Fruit fly (Drosophila melanogaster) whole organism, pupa: ENCODE measurements around the gene CG7341.

ENCODE experiments used
- CG10348 ChIP-seq: fragments of 200-800 bp; sonication (Bioruptor generic); IDR thresholded peaks from 2 replicates; pipeline ENCODE4 v1.3.6; 2022; ENCODE audit warnings: missing biosample characterization, missing genetic modification characterization
- CG12605 ChIP-seq: fragments of 200-800 bp; sonication (Bioruptor generic); IDR thresholded peaks from 2 replicates; pipeline ENCODE4 v1.3.6; 2022; ENCODE audit warnings: missing biosample characterization, missing genetic modification characterization
- CG13204 ChIP-seq: fragments of 200-800 bp; sonication (Bioruptor generic); optimal IDR thresholded peaks from 2 replicates; lab custom pipeline; 2018; ENCODE audit warnings: missing biosample characterization, mild to moderate bottlenecking, missing genetic modification characterization, moderate library complexity
- CG14655 ChIP-seq: fragments of 200-800 bp; sonication (Bioruptor generic); optimal IDR thresholded peaks from 3 replicates; lab custom pipeline; 2017; ENCODE audit warnings: mild to moderate bottlenecking, missing biosample characterization, missing genetic modification reagents, missing genetic modification characterization
- CG15710 ChIP-seq: fragments of 200-800 bp; sonication (Bioruptor generic); optimal IDR thresholded peaks from 2 replicates; lab custom pipeline; 2018; ENCODE audit warnings: missing biosample characterization, mild to moderate bottlenecking, missing genetic modification characterization, moderate library complexity
- CG17806 ChIP-seq: fragments of 200-800 bp; sonication (Bioruptor generic); optimal IDR thresholded peaks from 2 replicates; lab custom pipeline; 2018; ENCODE audit warnings: missing biosample characterization, mild to moderate bottlenecking, missing genetic modification characterization, moderate library complexity
- CG32121 ChIP-seq: fragments of 200-800 bp; sonication (Bioruptor generic); IDR thresholded peaks from 2 replicates; pipeline ENCODE4 v1.3.6; 2022; ENCODE audit warnings: missing biosample characterization, missing genetic modification characterization
- CG34367 ChIP-seq: fragments of 200-800 bp; sonication (Bioruptor generic); optimal IDR thresholded peaks from 2 replicates; lab custom pipeline; 2018; ENCODE audit warnings: missing biosample characterization, mild to moderate bottlenecking, missing genetic modification characterization
- CG4496 ChIP-seq: fragments of 200-800 bp; sonication (Bioruptor generic); IDR thresholded peaks from 3 replicates; pipeline ENCODE4 v1.3.6; 2022; ENCODE audit warnings: missing biosample characterization, missing genetic modification characterization
- CG8159 ChIP-seq: fragments of 200-800 bp; sonication (Bioruptor generic); optimal IDR thresholded peaks from 3 replicates; lab custom pipeline; 2018; ENCODE audit warnings: missing biosample characterization, mild to moderate bottlenecking, missing genetic modification characterization, moderate library complexity
- CG8301 ChIP-seq: fragments of 200-800 bp; sonication (Bioruptor generic); optimal IDR thresholded peaks from 2 replicates; lab custom pipeline; 2018; ENCODE audit warnings: missing biosample characterization, mild to moderate bottlenecking, missing genetic modification characterization
- CG9948 ChIP-seq: fragments of 200-800 bp; sonication (Bioruptor generic); optimal IDR thresholded peaks from 2 replicates; lab custom pipeline; 2018; ENCODE audit warnings: missing biosample characterization, mild to moderate bottlenecking, missing genetic modification characterization, moderate library complexity
- D1 ChIP-seq: fragments of 200-800 bp; sonication (Bioruptor generic); optimal IDR thresholded peaks from 2 replicates; lab custom pipeline; 2018; ENCODE audit warnings: missing biosample characterization, mild to moderate bottlenecking, missing genetic modification characterization, moderate library complexity
- EcR ChIP-seq: fragments of 200-800 bp; sonication (Bioruptor generic); optimal IDR thresholded peaks from 3 replicates; lab custom pipeline; 2019; ENCODE audit warnings: missing biosample characterization, missing genetic modification characterization, mild to moderate bottlenecking, moderate library complexity, missing genetic modification reagents
- Ets98B ChIP-seq: fragments of 200-800 bp; sonication (Bioruptor generic); IDR thresholded peaks from 2 replicates; pipeline ENCODE4 v1.3.6; 2022; ENCODE audit warnings: missing biosample characterization, missing genetic modification characterization
- Pif1A ChIP-seq: fragments of 200-800 bp; sonication (Bioruptor generic); optimal IDR thresholded peaks from 3 replicates; lab custom pipeline; 2016; ENCODE audit warnings: missing biosample characterization, missing genetic modification characterization
- Pif1B ChIP-seq: fragments of 200-800 bp; sonication (Bioruptor generic); optimal IDR thresholded peaks from 3 replicates; lab custom pipeline; 2016; ENCODE audit warnings: missing biosample characterization, missing genetic modification characterization
- Snoo ChIP-seq: fragments of 200-800 bp; sonication (Bioruptor generic); optimal IDR thresholded peaks from 3 replicates; lab custom pipeline; 2017; ENCODE audit warnings: missing biosample characterization, mild to moderate bottlenecking, missing genetic modification characterization, inconsistent platforms
- fd96Ca ChIP-seq: fragments of 200-800 bp; sonication (Bioruptor generic); IDR thresholded peaks from 3 replicates; pipeline ENCODE4 v1.3.6; 2022; ENCODE audit warnings: missing biosample characterization, missing genetic modification characterization
- gl ChIP-seq: fragments of 200-800 bp; sonication (Bioruptor generic); optimal IDR thresholded peaks from 2 replicates; lab custom pipeline; 2018; ENCODE audit warnings: missing biosample characterization, mild to moderate bottlenecking, missing genetic modification characterization
- rn ChIP-seq: fragments of 200-800 bp; sonication (Bioruptor generic); IDR thresholded peaks from 2 replicates; pipeline ENCODE4 v1.3.6; 2022; ENCODE audit warnings: missing biosample characterization, missing genetic modification characterization

CG7341 gene

dm6 chr3L:18077649-18078417 is 34.9 kb upstream of the CG7341 start:
- TF ChIP-seq Snoo (tag; lab: Kevin White, UChicago) (peak; percentile 74), EcR (GFP tag; lab: Kevin White, UChicago) (peak; percentile 99), CG14655 (GFP tag; lab: Kevin White, UChicago) (peak; percentile 99), CG34367 (tag; lab: Kevin White, UChicago) (peak; percentile 96), CG4496 (GFP tag; lab: Robert Waterston, UW) (peak; percentile 91), CG10348 (peak; percentile 86), fd96Ca (GFP tag; lab: Robert Waterston, UW) (peak; percentile 90), CG32121 (GFP tag; lab: Robert Waterston, UW) (peak; percentile 92), Pif1A (peak; percentile 76), CG17806 (peak; percentile 96), gl (tag; lab: Kevin White, UChicago) (peak; percentile 78), rn (peak; percentile 84), CG12605 (GFP tag; lab: Robert Waterston, UW) (peak; percentile 71), CG8159 (tag; lab: Kevin White, UChicago) (peak; percentile 99), Pif1B (peak; percentile 88), CG8301 (tag; lab: Kevin White, UChicago) (peak; percentile 96), CG15710 (tag; lab: Kevin White, UChicago) (peak; percentile 99), CG9948 (tag; lab: Kevin White, UChicago) (peak; percentile 99), D1 (tag; lab: Kevin White, UChicago) (peak; percentile 97), CG13204 (GFP tag; lab: Kevin White, UChicago) (peak; percentile 90), Ets98B (GFP tag; lab: Robert Waterston, UW) (peak; percentile 85)
- TF ChIP-seq, all 21 proteins: peak for 21

- TF ChIP-seq CG15710 (tag; lab: Kevin White, UChicago): peak; percentile 72
- TF ChIP-seq CG34367 (tag; lab: Kevin White, UChicago): peak; percentile 78
- peak; percentile 37; the same call in 1 of the 2 replicates for TF ChIP-seq rn
- TF ChIP-seq CG9948 (tag; lab: Kevin White, UChicago): peak; percentile 91
- no peak for TF ChIP-seq EcR (GFP tag; lab: Kevin White, UChicago)
- 0 out of 2 replicates have a peak, but pooled peaks have one; percentile 9 for TF ChIP-seq Ets98B (GFP tag; lab: Robert Waterston, UW)
- TF ChIP-seq CG8301 (tag; lab: Kevin White, UChicago): peak; percentile 80
- TF ChIP-seq CG17806: peak; percentile 80
- no peak for TF ChIP-seq CG32121 (GFP tag; lab: Robert Waterston, UW)
- TF ChIP-seq CG12605 (GFP tag; lab: Robert Waterston, UW): peak; percentile 29
- TF ChIP-seq CG13204 (GFP tag; lab: Kevin White, UChicago): no peak
- peak; percentile 12 for TF ChIP-seq gl (tag; lab: Kevin White, UChicago)
- TF ChIP-seq CG8159 (tag; lab: Kevin White, UChicago): peak; percentile 83
- no peak for TF ChIP-seq CG10348
- TF ChIP-seq CG4496 (GFP tag; lab: Robert Waterston, UW): peak; percentile 83
- TF ChIP-seq Pif1A: peak; percentile 69
- peak; percentile 74 for TF ChIP-seq fd96Ca (GFP tag; lab: Robert Waterston, UW)
- peak; percentile 69 for TF ChIP-seq D1 (tag; lab: Kevin White, UChicago)
- TF ChIP-seq Pif1B: peak; percentile 51
- peak; percentile 90 for TF ChIP-seq CG14655 (GFP tag; lab: Kevin White, UChicago)
- no peak for TF ChIP-seq Snoo (tag; lab: Kevin White, UChicago)
Observed at dm6 chr3L:18078614-18079013, 34.1 kb upstream of the CG7341 start.

- TF ChIP-seq EcR (GFP tag; lab: Kevin White, UChicago): peak; percentile 99
- TF ChIP-seq Snoo (tag; lab: Kevin White, UChicago): no peak
Observed at dm6 chr3L:18079123-18079522, 33.6 kb upstream of the CG7341 start.

- TF ChIP-seq gl (tag; lab: Kevin White, UChicago) (peak; percentile 80), CG8159 (tag; lab: Kevin White, UChicago) (peak; percentile 79), D1 (tag; lab: Kevin White, UChicago) (peak; percentile 64), Snoo (tag; lab: Kevin White, UChicago) (peak; percentile 42), CG9948 (tag; lab: Kevin White, UChicago) (peak; percentile 86), CG14655 (GFP tag; lab: Kevin White, UChicago) (peak; percentile 91), CG4496 (GFP tag; lab: Robert Waterston, UW) (peak; percentile 83), rn (peak; percentile 17; the same call in 1 of the 2 replicates), Pif1B (peak; percentile 61), CG10348 (no peak), CG34367 (tag; lab: Kevin White, UChicago) (peak; percentile 50), Pif1A (peak; percentile 65), CG17806 (peak; percentile 75), CG32121 (GFP tag; lab: Robert Waterston, UW) (peak; percentile 23; the same call in 1 of the 2 replicates), CG12605 (GFP tag; lab: Robert Waterston, UW) (peak; percentile 94), fd96Ca (GFP tag; lab: Robert Waterston, UW) (peak; percentile 88), CG8301 (tag; lab: Kevin White, UChicago) (peak; percentile 85), Ets98B (GFP tag; lab: Robert Waterston, UW) (peak; percentile 57), CG15710 (tag; lab: Kevin White, UChicago) (peak; percentile 61), EcR (GFP tag; lab: Kevin White, UChicago) (peak; percentile 91), CG13204 (GFP tag; lab: Kevin White, UChicago) (peak; percentile 80)
Observed at dm6 chr3L:18079610-18080497, 32.9 kb upstream of the CG7341 start.
